Worm (Caenorhabditis elegans) whole organism, L1 larva: ENCODE data around the gene agt-1.
A peak's percentile ranks its signal among the peaks of the same experiment; 100 is the strongest.

Experiments used
- C04F5.9 ChIP-seq: sonication (generic microtip); optimal IDR thresholded peaks from 2 replicates; lab custom pipeline; 2016; ENCODE audit warnings: missing genetic modification characterization, missing compliant biosample characterization
- ceh-82 ChIP-seq, 3 experiments: fragments of 150-350 bp in 1 of 3; sonication (generic microtip) in 2 of 3; optimal IDR thresholded peaks; 2 replicates each; lab custom pipeline; 2014 to 2017; ENCODE audit warnings: missing biosample characterization in 3 of 3, missing genetic modification characterization in 3 of 3
- ceh-88 ChIP-seq: fragments of 200-800 bp; sonication (Bioruptor generic); IDR thresholded peaks from 2 replicates; pipeline ENCODE4 v1.3.6; 2022; ENCODE audit warnings: missing genetic modification characterization, missing compliant biosample characterization
- dpl-1 ChIP-seq, 3 experiments: fragments of 150-350 bp in 2 of 3; sonication (generic microtip) in 1 of 3; optimal IDR thresholded peaks; 2 replicates each; lab custom pipeline; 2014 to 2017; ENCODE audit warnings: missing biosample characterization in 3 of 3, missing genetic modification characterization in 3 of 3, missing genetic modification reagents in 3 of 3
- efl-1 ChIP-seq, 4 experiments: fragments of 150-350 bp; optimal IDR thresholded peaks in 3 of 4; peaks in 1 of 4; 1 replicate in 1 of 4; 2 replicates in 3 of 4; lab custom pipeline; 2014; ENCODE audit warnings: missing biosample characterization in 2 of 4, missing genetic modification characterization in 2 of 4, missing genetic modification reagents in 2 of 4
- egl-13 ChIP-seq: sonication (generic microtip); optimal IDR thresholded peaks from 2 replicates; lab custom pipeline; 2016; ENCODE audit warnings: missing genotype, missing genetic modification reagents, missing genetic modification characterization, missing compliant biosample characterization
- elt-2 ChIP-seq: sonication (generic microtip); optimal IDR thresholded peaks from 2 replicates; lab custom pipeline; 2016; ENCODE audit warnings: missing genetic modification characterization, mild to moderate bottlenecking, inconsistent platforms, missing compliant biosample characterization, missing genetic modification reagents
- fkh-8 ChIP-seq: sonication (generic microtip); optimal IDR thresholded peaks from 2 replicates; lab custom pipeline; 2016; ENCODE audit warnings: mild to moderate bottlenecking, missing genetic modification characterization, missing compliant biosample characterization
- fos-1 ChIP-seq: fragments of 150-350 bp; optimal IDR thresholded peaks from 2 replicates; lab custom pipeline; 2014; ENCODE audit warnings: missing biosample characterization, missing genetic modification characterization
- hlh-17 ChIP-seq: fragments of 200-800 bp; sonication (Bioruptor generic); optimal IDR thresholded peaks from 2 replicates; lab custom pipeline; 2018; ENCODE audit warnings: missing genetic modification characterization, mild to moderate bottlenecking, missing compliant biosample characterization, moderate library complexity, borderline replicate concordance
- isw-1 ChIP-seq: fragments of 200-800 bp; sonication (Bioruptor generic); IDR thresholded peaks from 2 replicates; pipeline ENCODE4 v1.3.6; 2022; ENCODE audit warnings: missing genetic modification characterization, missing compliant biosample characterization
- jun-1 ChIP-seq: fragments of 150-350 bp; optimal IDR thresholded peaks from 2 replicates; lab custom pipeline; 2014; ENCODE audit warnings: missing biosample characterization, missing genetic modification reagents, missing genetic modification characterization
- lin-14 ChIP-seq: fragments of 200-800 bp; sonication (Bioruptor generic); optimal IDR thresholded peaks from 2 replicates; lab custom pipeline; 2018; ENCODE audit warnings: mild to moderate bottlenecking, missing genetic modification characterization, moderate library complexity, missing compliant biosample characterization
- lin-15B ChIP-seq: fragments of 150-350 bp; sonication (generic microtip); optimal IDR thresholded peaks from 3 replicates; lab custom pipeline; 2014; ENCODE audit warnings: missing biosample characterization, missing genetic modification characterization
- lin-35 ChIP-seq, 2 experiments: fragments of 150-350 bp; optimal IDR thresholded peaks; 2 replicates each; lab custom pipeline; 2014; ENCODE audit warnings: missing biosample characterization in 2 of 2, missing genetic modification characterization in 2 of 2, missing genetic modification reagents in 2 of 2
- nhr-20 ChIP-seq: sonication (generic microtip); optimal IDR thresholded peaks from 2 replicates; lab custom pipeline; 2016; ENCODE audit warnings: mild to moderate bottlenecking, missing genetic modification characterization, missing compliant biosample characterization
- pag-3 ChIP-seq: sonication (generic microtip); optimal IDR thresholded peaks from 2 replicates; lab custom pipeline; 2017; ENCODE audit warnings: missing genetic modification characterization, mild to moderate bottlenecking, missing compliant biosample characterization, antibody characterized with exemption, borderline replicate concordance; ENCODE audit not compliant: insufficient read depth
- pqm-1 ChIP-seq: sonication (generic microtip); optimal IDR thresholded peaks from 3 replicates; lab custom pipeline; 2017; ENCODE audit warnings: missing biosample characterization, missing genetic modification characterization
- skn-1 ChIP-seq: fragments of 150-350 bp; optimal IDR thresholded peaks from 2 replicates; lab custom pipeline; 2014; ENCODE audit warnings: missing biosample characterization, missing genetic modification characterization
- swsn-7 ChIP-seq: sonication (generic microtip); optimal IDR thresholded peaks from 2 replicates; lab custom pipeline; 2016; ENCODE audit warnings: missing genetic modification characterization, missing compliant biosample characterization
- tlp-1 ChIP-seq: fragments of 150-350 bp; optimal IDR thresholded peaks from 2 replicates; lab custom pipeline; 2014; ENCODE audit warnings: missing biosample characterization, missing genetic modification characterization
- unc-30 ChIP-seq: sonication (generic microtip); optimal IDR thresholded peaks from 2 replicates; lab custom pipeline; 2017; ENCODE audit warnings: missing biosample characterization, missing genetic modification characterization
- vab-15 ChIP-seq: sonication (generic microtip); optimal IDR thresholded peaks from 2 replicates; lab custom pipeline; 2017; ENCODE audit warnings: missing genotype, mild to moderate bottlenecking, missing genetic modification characterization, missing compliant biosample characterization
- xbp-1 ChIP-seq: sonication (generic microtip); optimal IDR thresholded peaks from 2 replicates; lab custom pipeline; 2016; ENCODE audit warnings: missing genetic modification characterization, missing compliant biosample characterization
- ztf-4 ChIP-seq: fragments of 150-350 bp; optimal IDR thresholded peaks from 2 replicates; lab custom pipeline; 2014; ENCODE audit warnings: missing biosample characterization, missing genetic modification characterization

agt-1 gene

DNA sequence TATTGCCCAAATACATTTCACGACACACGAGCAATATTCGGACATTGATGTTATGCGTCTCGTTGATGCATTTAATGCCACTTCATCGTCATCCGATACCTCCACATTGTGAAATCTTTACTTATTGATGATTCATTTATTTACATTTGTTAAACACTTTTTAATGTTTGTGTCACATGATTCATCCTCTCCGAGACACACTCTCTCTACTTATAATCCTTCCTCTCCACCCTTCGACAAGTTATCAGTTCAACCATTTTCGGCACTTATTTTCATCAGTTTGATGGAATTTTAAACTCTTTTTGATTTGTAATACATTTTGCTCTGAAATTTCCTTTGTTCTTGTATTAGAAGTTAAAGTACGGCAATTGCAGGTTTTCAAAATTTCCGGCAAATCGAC lies 23.1 kb downstream of the agt-1 start:
- TF ChIP-seq unc-30 (tag; lab: Kevin White, UChicago) (no peak), lin-35 (GFP tag; optimal IDR thresholded peaks at IDR 0.05; lab: Kevin White, UChicago) (peak in 1 of 2 experiments; percentile 53), nhr-20 (tag; lab: Kevin White, UChicago) (peak; percentile 30), jun-1 (tag; lab: Kevin White, UChicago) (peak; percentile 75), elt-2 (tag; lab: Kevin White, UChicago) (peak; percentile 62)

DNA sequence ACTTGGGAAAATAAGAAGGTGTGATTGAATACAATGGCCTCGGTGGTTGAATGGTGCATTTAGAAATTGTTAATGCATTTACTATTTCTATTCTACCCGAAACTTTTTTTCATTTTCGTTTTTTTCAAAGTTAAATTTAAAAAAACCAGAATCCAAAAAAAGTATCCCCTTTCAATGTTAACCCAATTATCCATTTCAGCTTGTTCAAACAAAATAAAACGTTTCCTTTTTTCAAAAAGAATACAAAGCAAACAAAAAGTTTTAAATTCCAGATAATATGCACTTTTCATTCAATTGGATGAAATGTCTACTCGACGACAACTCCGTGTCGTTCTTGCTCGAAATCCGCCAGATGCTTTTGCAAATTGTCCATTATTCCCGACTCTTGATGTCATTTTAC lies 26.7 kb downstream of the agt-1 start, which contains the start of gene W02A2.5:
Gene W02A2.5 (plus strand): TSS at position 301 of the 400 bp plus-strand sequence.
- TF ChIP-seq fos-1 (tag; lab: Kevin White, UChicago) = no peak
- no peak for TF ChIP-seq efl-1 (optimal IDR thresholded peaks at IDR 0.05; lab: Kevin White, UChicago)
- TF ChIP-seq efl-1 (GFP tag; optimal IDR thresholded peaks at IDR 0.05 in 1 of 2; lab: Kevin White, UChicago) = peak in 1 of 2 experiments; percentile 43

DNA sequence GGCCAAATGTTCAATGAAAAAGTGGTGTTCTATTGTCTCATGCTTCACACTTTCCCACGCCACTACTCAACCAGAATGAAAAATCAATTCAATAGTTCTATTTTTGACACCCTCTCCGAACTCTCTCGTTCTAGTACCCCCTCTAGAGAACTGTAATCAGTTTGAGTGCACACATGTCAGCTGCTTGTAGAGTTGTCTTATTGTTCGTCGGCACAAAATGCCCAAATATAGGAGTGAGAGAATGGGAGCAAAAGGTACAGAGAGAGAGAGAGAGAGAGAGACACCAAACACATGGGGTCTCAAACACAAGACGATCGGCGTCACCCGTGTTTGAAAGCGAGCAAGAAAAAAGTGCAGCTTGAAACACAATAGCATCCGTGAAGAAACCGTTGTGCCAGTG lies 34.9 kb downstream of the agt-1 start:
- TF ChIP-seq dpl-1 (GFP tag; optimal IDR thresholded peaks at IDR 0.05; lab: Kevin White, UChicago) = no peak
- TF ChIP-seq lin-35 (GFP tag; optimal IDR thresholded peaks at IDR 0.05; lab: Kevin White, UChicago) = peak in 1 of 2 experiments; percentile 29
- TF ChIP-seq, all 84 proteins: peak for 1

DNA sequence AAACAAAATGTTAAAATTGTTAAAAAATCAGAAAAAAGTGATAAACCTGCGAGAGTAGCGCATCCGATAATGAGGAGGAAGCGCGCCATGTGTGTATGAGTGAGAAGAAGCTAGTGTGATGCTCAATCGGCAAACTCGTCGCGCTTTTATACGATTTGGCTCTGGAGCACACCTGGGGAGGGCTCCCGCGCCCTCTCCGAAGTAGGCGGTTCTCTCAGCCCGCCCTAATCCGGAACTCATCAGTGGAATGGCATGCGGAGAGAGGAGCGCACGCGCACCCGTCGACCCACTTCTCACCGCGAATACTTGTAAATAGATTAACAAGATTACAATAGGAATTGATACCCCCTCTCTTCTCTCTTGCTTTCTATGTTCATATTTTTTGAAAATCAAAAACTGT lies 37.9 kb downstream of the agt-1 start, which contains the start of gene pqn-74:
Gene pqn-74 (minus strand): TSS at position 122 of the 400 bp plus-strand sequence.
- TF ChIP-seq skn-1 (tag; lab: Kevin White, UChicago) = no peak
- TF ChIP-seq ztf-4 = no peak
- no peak for TF ChIP-seq fkh-8 (tag; lab: Kevin White, UChicago)
- no peak for TF ChIP-seq lin-14 (GFP tag; lab: Kevin White, UChicago)
- no peak for TF ChIP-seq vab-15 (tag; lab: Kevin White, UChicago)
- no peak for TF ChIP-seq dpl-1 (GFP tag; optimal IDR thresholded peaks at IDR 0.05; lab: Kevin White, UChicago)
- no peak for TF ChIP-seq hlh-17
- no peak for TF ChIP-seq ceh-88 (GFP tag; lab: Robert Waterston, UW)
- no peak for TF ChIP-seq C04F5.9
- TF ChIP-seq isw-1 = no peak
- TF ChIP-seq xbp-1 (tag; lab: Kevin White, UChicago) = no peak
- TF ChIP-seq swsn-7 (tag; lab: Kevin White, UChicago) = no peak
- no peak for TF ChIP-seq elt-2 (tag; lab: Kevin White, UChicago)

DNA sequence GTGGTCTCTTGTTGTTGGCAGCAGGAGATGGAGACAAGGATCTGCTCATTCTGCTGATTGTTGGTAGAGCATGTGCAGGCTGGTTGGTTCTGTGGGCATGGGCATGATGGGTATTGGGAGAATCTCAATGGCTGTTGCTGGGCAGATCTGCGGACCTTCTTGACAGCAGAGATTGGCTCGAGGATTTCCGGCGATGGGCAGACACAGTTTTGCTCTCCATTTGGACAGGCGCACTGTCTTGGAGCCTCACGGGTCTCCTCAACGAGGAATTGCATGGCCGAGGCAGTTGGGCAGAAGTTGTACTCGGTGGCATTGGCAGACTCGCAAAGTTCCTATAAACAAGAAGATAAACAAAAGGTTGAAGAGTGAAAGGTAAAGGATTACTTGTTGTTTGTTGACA lies 38.7 kb downstream of the agt-1 start:
- no peak for TF ChIP-seq efl-1 (optimal IDR thresholded peaks at IDR 0.05; lab: Kevin White, UChicago)
- peak in 1 of 2 experiments; percentile 53 for TF ChIP-seq efl-1 (GFP tag; optimal IDR thresholded peaks at IDR 0.05 in 1 of 2; lab: Kevin White, UChicago)
- TF ChIP-seq ceh-88 (GFP tag; lab: Robert Waterston, UW) = no peak
- TF ChIP-seq isw-1 = no peak

DNA sequence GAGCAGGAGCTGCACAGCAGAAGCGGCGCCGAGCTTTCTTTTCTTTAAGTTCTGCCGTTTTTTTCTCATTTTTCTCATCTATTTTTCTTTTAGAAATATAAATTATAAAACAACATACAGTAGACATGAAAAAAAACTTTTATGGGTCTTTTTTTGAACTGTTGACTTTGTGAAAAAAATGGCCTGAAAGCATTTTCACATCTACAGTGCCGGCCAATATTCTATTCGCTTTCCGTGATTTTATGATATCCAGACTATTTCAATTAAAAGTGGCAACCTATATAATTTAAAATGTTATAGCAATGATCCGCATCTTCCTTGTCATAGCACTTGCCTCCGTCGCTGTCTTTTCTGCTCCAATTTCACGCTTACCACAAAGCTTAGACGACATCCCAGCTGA lies 41.2 kb downstream of the agt-1 start, which contains the start of gene far-6:
Gene far-6 (plus strand): TSS at position 301 of the 400 bp plus-strand sequence.
- no peak for TF ChIP-seq skn-1 (tag; lab: Kevin White, UChicago)
- no peak for TF ChIP-seq hlh-17
- no peak for TF ChIP-seq egl-13 (tag; lab: Kevin White, UChicago)
- TF ChIP-seq ceh-82 (tag; optimal IDR thresholded peaks at IDR 0.05; lab: Kevin White, UChicago) = no peak

- peak in 1 of 2 experiments; percentile 27 for TF ChIP-seq lin-35 (GFP tag; optimal IDR thresholded peaks at IDR 0.05; lab: Kevin White, UChicago)
- no peak for TF ChIP-seq ceh-82 (tag; optimal IDR thresholded peaks at IDR 0.05; lab: Kevin White, UChicago)
- TF ChIP-seq elt-2 (tag; lab: Kevin White, UChicago) = peak; percentile 90
- no peak for TF ChIP-seq nhr-20 (tag; lab: Kevin White, UChicago)
- no peak for TF ChIP-seq pag-3 (tag; lab: Kevin White, UChicago)
- TF ChIP-seq jun-1 (tag; lab: Kevin White, UChicago) = peak; percentile 39
- no peak for TF ChIP-seq efl-1 (optimal IDR thresholded peaks at IDR 0.05; lab: Kevin White, UChicago)
- TF ChIP-seq efl-1 (GFP tag; optimal IDR thresholded peaks at IDR 0.05 in 1 of 2; lab: Kevin White, UChicago) = peak in 1 of 2 experiments; percentile 82
- no peak for TF ChIP-seq lin-15B (tag; lab: Kevin White, UChicago)
- no peak for TF ChIP-seq dpl-1 (GFP tag; optimal IDR thresholded peaks at IDR 0.05; lab: Kevin White, UChicago)
- peak; percentile 61 for TF ChIP-seq pqm-1 (tag; lab: Kevin White, UChicago)
- TF ChIP-seq tlp-1 (tag; lab: Kevin White, UChicago) = peak; percentile 75
- no peak for TF ChIP-seq isw-1
These were observed 42.1 kb downstream of the agt-1 start for ce11 chrIV:13327064-13327463.
